Worm (Caenorhabditis elegans): ENCODE measurements around the gene F40C5.1.
A peak's percentile ranks its signal among the peaks of the same experiment; 100 is the strongest.
"Not testable (repeated sequence)": the region's sequence is repeated elsewhere in the genome, so short reads cannot be mapped to it uniquely, and the experiment has no call there.

Gene F40C5.1

ce11 chrV:3570695-3571094 is 1.8 kb upstream of the F40C5.1 start, which contains the start of gene F40C5.2:
Gene F40C5.2 (plus strand): TSS chrV:3570995.
- not testable (repeated sequence) for TF ChIP-seq flh-1 (GFP tag; optimal IDR thresholded peaks at IDR 0.05); elt-3 (tag; optimal IDR thresholded peaks at IDR 0.05); nhr-237 (tag; optimal IDR thresholded peaks at IDR 0.05)

ce11 chrV:3575759-3576158 is 3.3 kb downstream of the F40C5.1 start, which contains the start of gene grl-27:
Gene grl-27 (minus strand): TSS chrV:3575859.
- TF ChIP-seq blmp-1 (tag; optimal IDR thresholded peaks at IDR 0.05) (no peak), flh-1 (GFP tag; optimal IDR thresholded peaks at IDR 0.05) (no peak), unc-120 (tag; optimal IDR thresholded peaks at IDR 0.05; ENCODE audit: poor library complexity, severe bottlenecking) (no peak), sptf-1 (tag; optimal IDR thresholded peaks at IDR 0.05) (no peak), lsy-2 (tag; optimal IDR thresholded peaks at IDR 0.05) (no peak), unc-62 (GFP tag; optimal IDR thresholded peaks at IDR 0.05) (no peak), nhr-2 (tag; optimal IDR thresholded peaks at IDR 0.05) (no peak), lin-13 (tag; optimal IDR thresholded peaks at IDR 0.05) (no peak), mep-1 (tag; optimal IDR thresholded peaks at IDR 0.05) (no peak), elt-3 (tag; optimal IDR thresholded peaks at IDR 0.05) (no peak), ces-1 (GFP tag; optimal IDR thresholded peaks at IDR 0.05) (no peak), pha-4 (tag; optimal IDR thresholded peaks at IDR 0.05) (no peak), drap-1 (GFP tag; optimal IDR thresholded peaks at IDR 0.05) (no peak), ztf-11 (tag; optimal IDR thresholded peaks at IDR 0.05) (no peak), nhr-237 (tag; optimal IDR thresholded peaks at IDR 0.05) (no peak), ceh-39 (tag; optimal IDR thresholded peaks at IDR 0.05) (no peak), ceh-83 (GFP tag; optimal IDR thresholded peaks at IDR 0.05) (no peak), bed-3 (GFP tag; optimal IDR thresholded peaks at IDR 0.05) (no peak), zip-8 (tag; optimal IDR thresholded peaks at IDR 0.05) (no peak), mab-5 (tag; optimal IDR thresholded peaks at IDR 0.05) (no peak)

DNA sequence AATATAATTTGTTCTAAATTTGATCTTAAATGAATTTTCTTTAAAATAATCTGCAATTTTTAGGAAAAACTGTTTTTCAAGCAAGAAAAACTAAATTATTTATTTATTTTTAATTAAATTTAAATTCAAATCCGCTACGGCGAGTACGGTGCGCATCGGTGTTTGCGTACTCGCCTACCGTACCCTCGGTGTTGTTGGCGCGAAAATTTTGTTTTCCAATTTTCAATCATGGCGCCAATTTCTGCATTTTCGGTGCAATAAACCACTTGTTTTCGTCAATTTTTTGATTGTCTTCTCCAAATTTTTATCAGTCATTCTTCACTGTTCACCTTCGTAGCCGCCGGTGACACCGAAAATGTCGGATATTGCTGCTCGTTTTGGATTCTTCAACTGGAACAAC is 6.3 kb downstream of the F40C5.1 start, which contains the start of gene pygl-1:
Gene pygl-1, plus strand, starts transcription at position 211 of the 400 bp plus-strand sequence.
- TF ChIP-seq lsy-2 (tag; optimal IDR thresholded peaks at IDR 0.05): peak; percentile 85
- no peak for TF ChIP-seq cnd-1 (tag; optimal IDR thresholded peaks at IDR 0.05)

- no peak for TF ChIP-seq lsy-2 (tag; optimal IDR thresholded peaks at IDR 0.05)
Observed at ce11 chrV:3579248-3579647, 6.7 kb downstream of the F40C5.1 start.

- peak; percentile 67 for TF ChIP-seq hlh-1 (tag; optimal IDR thresholded peaks at IDR 0.05)
- TF ChIP-seq unc-62 (GFP tag; optimal IDR thresholded peaks at IDR 0.05): no peak
- TF ChIP-seq lsy-2 (tag; optimal IDR thresholded peaks at IDR 0.05): peak; percentile 6
- TF ChIP-seq nhr-76 (tag; optimal IDR thresholded peaks at IDR 0.05): no peak
Observed at ce11 chrV:3579795-3580194, 7.3 kb downstream of the F40C5.1 start.

DNA sequence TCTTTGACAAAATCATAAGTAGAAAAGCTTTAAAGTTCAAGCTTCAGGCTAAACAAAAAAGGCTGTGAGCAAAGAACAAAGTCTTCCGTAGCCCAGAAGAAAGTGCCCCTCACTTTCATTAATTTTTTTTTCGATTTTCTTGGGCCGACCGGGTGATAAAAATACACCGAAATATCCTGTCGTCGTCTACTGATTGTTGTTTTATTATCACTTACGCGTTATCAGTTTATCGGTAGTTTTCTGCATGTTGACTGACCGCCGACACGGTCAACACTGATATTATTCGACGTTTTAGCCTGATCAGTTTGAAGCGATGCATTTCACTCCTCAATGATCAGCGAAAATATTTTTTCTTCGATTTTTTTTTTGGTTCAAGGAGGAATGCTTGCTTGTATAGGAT is 7.9 kb downstream of the F40C5.1 start:
- TF ChIP-seq drap-1 (GFP tag; optimal IDR thresholded peaks at IDR 0.05): no peak
- no peak for TF ChIP-seq M03D4.4 (tag; optimal IDR thresholded peaks at IDR 0.05)
- no peak for TF ChIP-seq snpc-4 (tag; optimal IDR thresholded peaks at IDR 0.05)

- TF ChIP-seq bed-3 (GFP tag; optimal IDR thresholded peaks at IDR 0.05) (no peak), blmp-1 (tag; optimal IDR thresholded peaks at IDR 0.05) (no peak), elt-3 (tag; optimal IDR thresholded peaks at IDR 0.05) (no peak), nhr-76 (tag; optimal IDR thresholded peaks at IDR 0.05) (no peak), ceh-83 (GFP tag; optimal IDR thresholded peaks at IDR 0.05) (no peak), lin-32 (GFP tag; optimal IDR thresholded peaks at IDR 0.05) (no peak), hlh-1 (tag; optimal IDR thresholded peaks at IDR 0.05) (no peak), mls-2 (tag; optimal IDR thresholded peaks at IDR 0.05) (no peak), pha-4 (tag; optimal IDR thresholded peaks at IDR 0.05) (no peak), ceh-43 (GFP tag; optimal IDR thresholded peaks at IDR 0.05) (no peak), sptf-1 (tag; optimal IDR thresholded peaks at IDR 0.05) (no peak), sem-2 (GFP tag; optimal IDR thresholded peaks at IDR 0.05) (no peak), ces-1 (GFP tag; optimal IDR thresholded peaks at IDR 0.05) (no peak), flh-1 (GFP tag; optimal IDR thresholded peaks at IDR 0.05) (no peak), mep-1 (tag; optimal IDR thresholded peaks at IDR 0.05) (no peak), ceh-39 (tag; optimal IDR thresholded peaks at IDR 0.05) (no peak), ztf-11 (tag; optimal IDR thresholded peaks at IDR 0.05) (no peak), lin-13 (tag; optimal IDR thresholded peaks at IDR 0.05) (no peak), zip-8 (tag; optimal IDR thresholded peaks at IDR 0.05) (no peak), elt-1 (tag; optimal IDR thresholded peaks at IDR 0.05; ENCODE audit: borderline replicate concordance, insufficient read depth) (no peak)
Observed at ce11 chrV:3581034-3581433, 8.5 kb downstream of the F40C5.1 start.
